Fruit fly (Drosophila melanogaster): ENCODE results near the gene CG12016.

DNA sequence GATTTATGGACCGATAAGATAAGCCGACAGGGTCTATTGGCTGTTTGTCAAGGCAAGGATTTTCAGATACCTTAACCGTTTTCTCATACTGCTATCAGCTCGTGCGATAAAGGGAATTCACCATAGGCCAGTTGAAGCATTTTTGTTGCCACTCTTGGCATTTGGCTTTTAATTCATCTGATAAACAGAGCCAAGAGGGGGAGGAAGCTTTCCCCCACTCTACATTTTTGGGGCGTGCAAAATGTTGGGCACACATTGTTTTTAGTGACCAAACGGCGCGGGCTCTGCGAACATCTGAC is 30.4 kb downstream of the CG12016 start:
- TF ChIP-seq Pif1A (GFP tag; optimal IDR thresholded peaks at IDR 0.05) (no peak), EcR (GFP tag; optimal IDR thresholded peaks at IDR 0.05) (no peak), fd96Ca (GFP tag; IDR thresholded peaks at IDR 0.05) (no peak), CG4496 (GFP tag; IDR thresholded peaks at IDR 0.05) (no peak), CG12605 (GFP tag; IDR thresholded peaks at IDR 0.05) (no peak), CG34367 (tag; optimal IDR thresholded peaks at IDR 0.05) (no peak), D1 (tag; optimal IDR thresholded peaks at IDR 0.05) (no peak), CG8301 (tag; optimal IDR thresholded peaks at IDR 0.05) (no peak), Ets98B (GFP tag; IDR thresholded peaks at IDR 0.05) (no peak), CG32121 (GFP tag; IDR thresholded peaks at IDR 0.05) (no peak), CG15710 (tag; optimal IDR thresholded peaks at IDR 0.05) (no peak), Pif1B (GFP tag; optimal IDR thresholded peaks at IDR 0.05) (no peak), CG9948 (tag; optimal IDR thresholded peaks at IDR 0.05) (no peak), rn (GFP tag; IDR thresholded peaks at IDR 0.05) (no peak)
